Fruit fly (Drosophila melanogaster) whole organism, embryonic: ENCODE results near the gene CG42299.
A peak's percentile ranks its signal among the peaks of the same experiment; 100 is the strongest.

ENCODE experiments used
- Abd-B ChIP-seq: fragments of 200-800 bp; sonication (Bioruptor generic); optimal IDR thresholded peaks from 2 replicates; lab custom pipeline; 2018; ENCODE audit warnings: missing biosample characterization, mild to moderate bottlenecking, missing genetic modification characterization, moderate library complexity
- CG10267 ChIP-seq: fragments of 200-800 bp; sonication (Bioruptor generic); optimal IDR thresholded peaks from 2 replicates; lab custom pipeline; 2018; ENCODE audit warnings: missing biosample characterization, mild to moderate bottlenecking, missing genetic modification characterization, moderate library complexity
- CG11456 ChIP-seq: fragments of 200-800 bp; sonication (Bioruptor generic); IDR thresholded peaks from 3 replicates; pipeline ENCODE4 v1.3.6; 2022; ENCODE audit warnings: missing biosample characterization, missing genetic modification characterization
- CG13296 ChIP-seq: fragments of 200-800 bp; sonication (Bioruptor generic); optimal IDR thresholded peaks from 3 replicates; lab custom pipeline; 2018; ENCODE audit warnings: missing biosample characterization, mild to moderate bottlenecking, missing genetic modification characterization
- CG13775 ChIP-seq: fragments of 200-800 bp; sonication (Bioruptor generic); optimal IDR thresholded peaks from 3 replicates; lab custom pipeline; 2017; ENCODE audit warnings: missing biosample characterization, mild to moderate bottlenecking, missing genetic modification characterization
- CG13894 ChIP-seq: fragments of 200-800 bp; sonication (Bioruptor generic); optimal IDR thresholded peaks from 3 replicates; lab custom pipeline; 2018; ENCODE audit warnings: missing biosample characterization, mild to moderate bottlenecking, missing genetic modification characterization, moderate library complexity
- CG17359 ChIP-seq: fragments of 200-800 bp; sonication (Bioruptor generic); optimal IDR thresholded peaks from 3 replicates; lab custom pipeline; 2018; ENCODE audit warnings: missing biosample characterization, mild to moderate bottlenecking, missing genetic modification characterization, moderate library complexity
- CG17612 ChIP-seq: fragments of 200-800 bp; sonication (Bioruptor generic); IDR thresholded peaks from 2 replicates; pipeline ENCODE4 v1.3.6; 2022; ENCODE audit warnings: missing biosample characterization, missing genetic modification characterization
- CG17912 ChIP-seq: fragments of 200-800 bp; sonication (Bioruptor generic); optimal IDR thresholded peaks from 2 replicates; lab custom pipeline; 2018; ENCODE audit warnings: missing biosample characterization, mild to moderate bottlenecking, missing genetic modification characterization
- CG32532 ChIP-seq: fragments of 200-800 bp; sonication (Bioruptor generic); IDR thresholded peaks from 2 replicates; pipeline ENCODE4 v1.3.6; 2022; ENCODE audit warnings: missing biosample characterization, missing genetic modification characterization
- CG3407 ChIP-seq: fragments of 200-800 bp; sonication (Bioruptor generic); optimal IDR thresholded peaks from 2 replicates; lab custom pipeline; 2018; ENCODE audit warnings: missing biosample characterization, mild to moderate bottlenecking, missing genetic modification characterization
- CG6175 ChIP-seq: fragments of 200-800 bp; sonication (Bioruptor generic); IDR thresholded peaks from 3 replicates; pipeline ENCODE4 v1.3.6; 2022; ENCODE audit warnings: missing biosample characterization, missing genetic modification characterization
- CG6689 ChIP-seq: fragments of 200-800 bp; sonication (Bioruptor generic); IDR thresholded peaks from 2 replicates; pipeline ENCODE4 v1.3.6; 2022; ENCODE audit warnings: missing biosample characterization, missing genetic modification characterization
- CG6765 ChIP-seq: fragments of 200-800 bp; sonication (Bioruptor generic); optimal IDR thresholded peaks from 3 replicates; lab custom pipeline; 2017; ENCODE audit warnings: missing biosample characterization, mild to moderate bottlenecking, missing genetic modification characterization
- CG7372 ChIP-seq: fragments of 200-800 bp; sonication (Bioruptor generic); IDR thresholded peaks from 2 replicates; pipeline ENCODE4 v1.3.6; 2022; ENCODE audit warnings: missing biosample characterization, missing genetic modification characterization
- CG7928 ChIP-seq: fragments of 200-800 bp; sonication (Bioruptor generic); optimal IDR thresholded peaks from 2 replicates; lab custom pipeline; 2017; ENCODE audit warnings: missing biosample characterization, mild to moderate bottlenecking, missing genetic modification characterization
- CG8290 ChIP-seq, 3 experiments: fragments of 200-800 bp; sonication (Bioruptor generic); optimal IDR thresholded peaks; 2 replicates each; lab custom pipeline; 2016 to 2019; ENCODE audit warnings: missing biosample characterization in 3 of 3, missing genetic modification characterization in 3 of 3, mild to moderate bottlenecking in 2 of 3, moderate library complexity in 1 of 3
- CG8765 ChIP-seq: fragments of 200-800 bp; sonication (Bioruptor generic); IDR thresholded peaks from 2 replicates; pipeline ENCODE4 v1.3.6; 2022; ENCODE audit warnings: missing biosample characterization, missing genetic modification characterization
- CG9817 ChIP-seq: fragments of 200-800 bp; sonication (Bioruptor generic); optimal IDR thresholded peaks from 2 replicates; lab custom pipeline; 2018; ENCODE audit warnings: missing biosample characterization, mild to moderate bottlenecking, missing genetic modification characterization, moderate library complexity
- CoRest ChIP-seq: fragments of 200-800 bp; sonication (Bioruptor generic); optimal IDR thresholded peaks from 3 replicates; lab custom pipeline; 2018; ENCODE audit warnings: missing biosample characterization, mild to moderate bottlenecking, missing genetic modification characterization, moderate library complexity
- D19B ChIP-seq: fragments of 200-800 bp; sonication (Bioruptor generic); optimal IDR thresholded peaks from 2 replicates; lab custom pipeline; 2017; ENCODE audit warnings: missing biosample characterization, mild to moderate bottlenecking, missing genetic modification characterization
- Dbx ChIP-seq: fragments of 200-800 bp; sonication (Bioruptor generic); IDR thresholded peaks from 3 replicates; pipeline ENCODE4 v1.3.6; 2022; ENCODE audit warnings: missing biosample characterization, missing genetic modification characterization
- Doc3 ChIP-seq: fragments of 200-800 bp; sonication (Bioruptor generic); IDR thresholded peaks from 3 replicates; pipeline ENCODE4 v1.3.6; 2022; ENCODE audit warnings: missing biosample characterization, missing genetic modification characterization; ENCODE audit not compliant: partially characterized antibody
- Hey ChIP-seq: fragments of 200-800 bp; sonication (Bioruptor generic); optimal IDR thresholded peaks from 3 replicates; lab custom pipeline; 2018; ENCODE audit warnings: missing biosample characterization, mild to moderate bottlenecking, missing genetic modification characterization
- Hmr ChIP-seq: fragments of 200-800 bp; sonication (Bioruptor generic); optimal IDR thresholded peaks from 3 replicates; lab custom pipeline; 2017; ENCODE audit warnings: mild to moderate bottlenecking, missing biosample characterization, missing genetic modification reagents, missing genetic modification characterization
- Opbp ChIP-seq: fragments of 200-800 bp; sonication (Bioruptor generic); IDR thresholded peaks from 3 replicates; pipeline ENCODE4 v1.3.6; 2022; ENCODE audit warnings: missing biosample characterization, missing genetic modification characterization; ENCODE audit not compliant: partially characterized antibody
- PHDP ChIP-seq: fragments of 200-800 bp; sonication (Bioruptor generic); optimal IDR thresholded peaks from 3 replicates; lab custom pipeline; 2018; ENCODE audit warnings: missing biosample characterization, mild to moderate bottlenecking, missing genetic modification characterization, moderate library complexity
- Ravus ChIP-seq: fragments of 200-800 bp; sonication (Bioruptor generic); IDR thresholded peaks from 2 replicates; pipeline ENCODE4 v1.3.6; 2022; ENCODE audit warnings: missing biosample characterization, missing genetic modification characterization
- Sin3A ChIP-seq: fragments of >200 bp; optimal IDR thresholded peaks from 2 replicates; lab custom pipeline; 2018
- bab2 ChIP-seq: fragments of 200-800 bp; sonication (Bioruptor generic); optimal IDR thresholded peaks from 2 replicates; lab custom pipeline; 2016; ENCODE audit warnings: missing biosample characterization, missing genetic modification characterization
- chn ChIP-seq: fragments of 200-800 bp; sonication (Bioruptor generic); optimal IDR thresholded peaks from 2 replicates; lab custom pipeline; 2016; ENCODE audit warnings: missing biosample characterization, missing genetic modification characterization
- dan ChIP-seq: fragments of 200-800 bp; sonication (Bioruptor generic); IDR thresholded peaks from 2 replicates; pipeline ENCODE4 v1.3.6; 2022; ENCODE audit warnings: missing biosample characterization, missing genetic modification characterization
- eve ChIP-seq, 2 experiments: fragments of >200 bp; optimal IDR thresholded peaks; 2 replicates each; lab custom pipeline; 2017; ENCODE audit warnings: missing biosample characterization in 2 of 2, missing genetic modification characterization in 2 of 2
- ewg ChIP-seq: fragments of 200-800 bp; sonication (Bioruptor generic); optimal IDR thresholded peaks from 3 replicates; lab custom pipeline; 2017; ENCODE audit warnings: mild to moderate bottlenecking, missing biosample characterization, missing genetic modification reagents, missing genetic modification characterization
- fd102C ChIP-seq: fragments of 200-800 bp; sonication (Bioruptor generic); optimal IDR thresholded peaks from 2 replicates; lab custom pipeline; 2018; ENCODE audit warnings: missing biosample characterization, mild to moderate bottlenecking, missing genetic modification characterization, moderate library complexity
- hkb ChIP-seq, 2 experiments: fragments of 200-800 bp in 1 of 2; fragments of >200 bp in 1 of 2; sonication (Bioruptor generic) in 1 of 2; IDR thresholded peaks in 1 of 2; optimal IDR thresholded peaks in 1 of 2; 2 replicates each; pipeline versions ENCODE4 v1.3.6 to Lab custom; 2017 to 2022; ENCODE audit warnings: missing biosample characterization in 1 of 2, missing genetic modification characterization in 1 of 2
- lilli ChIP-seq: fragments of 200-800 bp; sonication (Bioruptor generic); optimal IDR thresholded peaks from 3 replicates; lab custom pipeline; 2016; ENCODE audit warnings: missing biosample characterization, missing genetic modification characterization
- lmd ChIP-seq: fragments of 200-800 bp; sonication (Bioruptor generic); IDR thresholded peaks from 2 replicates; pipeline ENCODE4 v1.3.6; 2022; ENCODE audit warnings: missing biosample characterization, missing genetic modification characterization
- mam ChIP-seq: fragments of 200-800 bp; sonication (Bioruptor generic); optimal IDR thresholded peaks from 3 replicates; lab custom pipeline; 2016; ENCODE audit warnings: missing biosample characterization, missing genetic modification characterization
- mld ChIP-seq: fragments of 200-800 bp; sonication (Bioruptor generic); IDR thresholded peaks from 3 replicates; pipeline ENCODE4 v1.3.6; 2022; ENCODE audit warnings: missing biosample characterization, missing genetic modification characterization; ENCODE audit not compliant: partially characterized antibody
- pnt ChIP-seq: fragments of 200-800 bp; sonication (Bioruptor generic); optimal IDR thresholded peaks from 3 replicates; lab custom pipeline; 2016; ENCODE audit warnings: missing biosample characterization, missing genetic modification characterization
- prd ChIP-seq, 3 experiments: fragments of >200 bp in 2 of 3; fragments of 200-800 bp in 1 of 3; sonication (Bioruptor generic) in 1 of 3; optimal IDR thresholded peaks in 2 of 3; IDR thresholded peaks in 1 of 3; 2 replicates in 2 of 3; 3 replicates in 1 of 3; pipeline versions ENCODE4 v1.3.6 to Lab custom; 2017 to 2022; ENCODE audit warnings: missing biosample characterization in 1 of 3, missing genetic modification characterization in 1 of 3
- schlank ChIP-seq: fragments of 200-800 bp; sonication (Bioruptor generic); optimal IDR thresholded peaks from 2 replicates; lab custom pipeline; 2018; ENCODE audit warnings: missing biosample characterization, mild to moderate bottlenecking, missing genetic modification characterization
- sens-2 ChIP-seq: fragments of 200-800 bp; sonication (Bioruptor generic); IDR thresholded peaks from 2 replicates; pipeline ENCODE4 v1.3.6; 2022; ENCODE audit warnings: missing biosample characterization, missing genetic modification characterization
- sisA ChIP-seq: fragments of 200-800 bp; sonication (Bioruptor generic); IDR thresholded peaks from 2 replicates; pipeline ENCODE4 v1.3.6; 2022; ENCODE audit warnings: missing biosample characterization, missing genetic modification characterization
- slbo ChIP-seq: fragments of 200-800 bp; sonication (Bioruptor generic); IDR thresholded peaks from 2 replicates; pipeline ENCODE4 v1.3.6; 2022; ENCODE audit warnings: missing biosample characterization, missing genetic modification characterization
- sqz ChIP-seq: fragments of 200-800 bp; sonication (Bioruptor generic); optimal IDR thresholded peaks from 3 replicates; lab custom pipeline; 2018; ENCODE audit warnings: missing biosample characterization, mild to moderate bottlenecking, missing genetic modification characterization
- tgo ChIP-seq: fragments of 200-800 bp; sonication (Bioruptor generic); IDR thresholded peaks from 3 replicates; pipeline ENCODE4 v1.3.6; 2022; ENCODE audit warnings: missing biosample characterization, missing genetic modification characterization
- trh ChIP-seq: fragments of 200-800 bp; sonication (Bioruptor generic); optimal IDR thresholded peaks from 2 replicates; lab custom pipeline; 2016; ENCODE audit warnings: missing biosample characterization, missing genetic modification characterization
- usp ChIP-seq: fragments of >200 bp; optimal IDR thresholded peaks from 2 replicates; lab custom pipeline; 2017; ENCODE audit warnings: missing biosample characterization, missing genetic modification characterization
- wor ChIP-seq: fragments of 200-800 bp; sonication (Bioruptor generic); IDR thresholded peaks from 2 replicates; pipeline ENCODE4 v1.3.6; 2022; ENCODE audit warnings: missing biosample characterization, missing genetic modification characterization

CG42299 gene

DNA sequence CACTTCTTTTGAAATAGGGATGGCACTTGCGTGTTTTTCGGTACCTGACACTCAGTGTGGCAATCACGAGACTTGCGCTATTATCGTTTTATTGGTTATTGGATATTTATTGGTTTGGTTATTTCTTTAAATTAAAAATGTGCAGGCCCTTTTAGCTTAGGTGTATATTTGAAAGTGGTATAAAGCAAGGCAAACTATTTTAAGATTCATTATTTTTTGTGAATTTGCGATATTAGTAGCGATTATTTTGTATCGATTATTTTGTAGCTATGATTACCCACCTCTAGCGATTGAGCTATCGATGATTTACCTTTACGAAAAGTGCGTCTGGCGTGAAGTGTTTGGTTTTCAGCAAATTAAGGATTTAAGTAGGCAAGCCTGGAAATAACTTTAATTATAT lies 7.4 kb upstream of the CG42299 start, which contains the start of the genes CG9215 and CG8097 (continued):
- TF ChIP-seq schlank (tag; lab: Kevin White, UChicago): no peak
- no peak for TF ChIP-seq sens-2 (GFP tag; lab: Robert Waterston, UW)
- TF ChIP-seq Opbp (GFP tag; lab: Robert Waterston, UW): peak; percentile 84
- no peak for TF ChIP-seq CG8765 (GFP tag; lab: Robert Waterston, UW)
- no peak for TF ChIP-seq trh (GFP tag; lab: Kevin White, UChicago)
- no peak for TF ChIP-seq pnt (GFP tag; lab: Kevin White, UChicago)
- TF ChIP-seq CG17359 (tag; lab: Kevin White, UChicago): no peak
- peak; percentile 53; the same call in 1 of the 2 replicates for TF ChIP-seq slbo (GFP tag; lab: Robert Waterston, UW)
- TF ChIP-seq CG10267: peak; percentile 94
- no peak for TF ChIP-seq prd (optimal IDR thresholded peaks at IDR 0.05; lab: Kevin White, UChicago)
- peak; percentile 6; the same call in 1 of the 3 replicates for TF ChIP-seq prd (GFP tag; IDR thresholded peaks at IDR 0.05; lab: Robert Waterston, UW)
- TF ChIP-seq Sin3A: peak; percentile 78
- peak; percentile 85; the same call in 2 of the 3 replicates for TF ChIP-seq mld (GFP tag; lab: Robert Waterston, UW)
- peak; percentile 65 for TF ChIP-seq lilli (GFP tag; lab: Kevin White, UChicago)
- TF ChIP-seq CG17912 (GFP tag; lab: Kevin White, UChicago): no peak
- TF ChIP-seq tgo (GFP tag; lab: Robert Waterston, UW): no peak
- peak; percentile 18 for TF ChIP-seq CG9817 (tag; lab: Kevin White, UChicago)
- peak; percentile 28 for TF ChIP-seq ewg (GFP tag; lab: Kevin White, UChicago)
- TF ChIP-seq hkb (optimal IDR thresholded peaks at IDR 0.05; lab: Kevin White, UChicago): no peak
- no peak for TF ChIP-seq hkb (GFP tag; IDR thresholded peaks at IDR 0.05; lab: Robert Waterston, UW)
- TF ChIP-seq CG8290 (GFP tag; optimal IDR thresholded peaks at IDR 0.05; lab: Kevin White, UChicago): peak; percentile 57
- TF ChIP-seq CG8290 (tag; optimal IDR thresholded peaks at IDR 0.05; lab: Kevin White, UChicago): no peak
- peak; percentile 14 for TF ChIP-seq Abd-B (GFP tag; lab: Kevin White, UChicago)
- TF ChIP-seq mam: peak; percentile 54
- no peak for TF ChIP-seq PHDP (tag; lab: Kevin White, UChicago)
- no peak for TF ChIP-seq CG13894 (tag; lab: Kevin White, UChicago)
- TF ChIP-seq CG13296 (GFP tag; lab: Kevin White, UChicago): no peak
- TF ChIP-seq Dbx (GFP tag; lab: Robert Waterston, UW): 0 out of 3 replicates have a peak, but pooled peaks have one; percentile 15
- TF ChIP-seq CG6765 (GFP tag; lab: Kevin White, UChicago): no peak
- no peak for TF ChIP-seq dan (GFP tag; lab: Robert Waterston, UW)
- TF ChIP-seq eve (GFP tag; optimal IDR thresholded peaks at IDR 0.05; lab: Kevin White, UChicago): no peak
- peak; percentile 22; the same call in 1 of the 2 replicates for TF ChIP-seq lmd (GFP tag; lab: Robert Waterston, UW)
- TF ChIP-seq D19B: no peak
- TF ChIP-seq CoRest (tag; lab: Kevin White, UChicago): peak; percentile 63
- no peak for TF ChIP-seq CG17612 (GFP tag; lab: Robert Waterston, UW)
- TF ChIP-seq CG6175 (GFP tag; lab: Robert Waterston, UW): no peak
- TF ChIP-seq usp: no peak
- no peak for TF ChIP-seq CG7928 (GFP tag; lab: Kevin White, UChicago)
- TF ChIP-seq Hmr (GFP tag; lab: Kevin White, UChicago): no peak
- no peak for TF ChIP-seq sisA (GFP tag; lab: Robert Waterston, UW)

DNA sequence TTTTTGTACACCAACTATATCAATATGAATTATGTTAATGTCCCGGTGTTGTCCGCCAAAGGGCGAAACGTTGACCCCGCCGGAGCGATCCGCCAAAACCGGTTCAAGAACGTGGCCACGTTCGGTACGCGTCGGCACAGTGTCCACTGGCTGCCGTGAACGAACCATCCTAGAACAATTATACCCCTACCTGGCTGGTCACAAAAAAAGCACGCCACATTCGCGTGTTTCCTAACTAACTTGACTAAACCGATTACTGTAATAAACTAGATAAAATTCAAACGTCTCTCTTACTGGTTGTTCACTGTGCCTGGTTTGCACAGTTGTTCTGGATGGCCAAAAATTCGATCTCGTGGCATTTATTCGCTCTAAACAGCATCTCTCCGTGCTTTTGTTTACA lies 4.1 kb upstream of the CG42299 start:
- TF ChIP-seq CG3407 (GFP tag; lab: Kevin White, UChicago) (peak; percentile 76), CG11456 (GFP tag; lab: Robert Waterston, UW) (peak; percentile 96), CG13775 (GFP tag; lab: Kevin White, UChicago) (peak; percentile 87), bab2 (GFP tag; lab: Kevin White, UChicago) (peak; percentile 91), CG32532 (GFP tag; lab: Robert Waterston, UW) (peak; percentile 97), chn (GFP tag; lab: Kevin White, UChicago) (peak; percentile 92), CG6689 (GFP tag; lab: Robert Waterston, UW) (peak; percentile 89), Hey (tag; lab: Kevin White, UChicago) (no peak), wor (GFP tag; lab: Robert Waterston, UW) (peak; percentile 70), sens-2 (GFP tag; lab: Robert Waterston, UW) (peak; percentile 76), Doc3 (no peak), fd102C (peak; percentile 21), sqz (GFP tag; lab: Kevin White, UChicago) (no peak), CG7372 (peak; percentile 92), Ravus (GFP tag; lab: Robert Waterston, UW) (peak; percentile 84)
